Worm (Caenorhabditis elegans) whole organism, L2 larva: Measurements from ENCODE around the gene nduv-2.
A peak's percentile ranks its signal among the peaks of the same experiment; 100 is the strongest.

Experiments used
- C34F6.9 ChIP-seq: fragments of 150-350 bp; optimal IDR thresholded peaks from 2 replicates; lab custom pipeline; 2014; ENCODE audit warnings: missing biosample characterization, missing genetic modification characterization
- F13H6.1 ChIP-seq: sonication (generic microtip); optimal IDR thresholded peaks from 2 replicates; lab custom pipeline; 2016; ENCODE audit warnings: missing genetic modification characterization, missing compliant biosample characterization
- R02D3.7 ChIP-seq: fragments of 150-350 bp; optimal IDR thresholded peaks from 2 replicates; lab custom pipeline; 2014; ENCODE audit warnings: missing biosample characterization, missing genetic modification characterization
- Y55F3AM.14 ChIP-seq: fragments of 200-800 bp; sonication (Bioruptor generic); optimal IDR thresholded peaks from 2 replicates; lab custom pipeline; 2018; ENCODE audit warnings: mild to moderate bottlenecking, missing genetic modification characterization, missing compliant biosample characterization
- ZK546.5 ChIP-seq: sonication (generic microtip); optimal IDR thresholded peaks from 2 replicates; lab custom pipeline; 2017; ENCODE audit warnings: missing biosample characterization, missing genetic modification characterization
- aly-2 ChIP-seq: fragments of 150-350 bp; optimal IDR thresholded peaks from 2 replicates; lab custom pipeline; 2014; ENCODE audit warnings: missing biosample characterization, missing genetic modification characterization
- blmp-1 ChIP-seq: sonication (generic microtip); optimal IDR thresholded peaks from 2 replicates; lab custom pipeline; 2017; ENCODE audit warnings: missing genetic modification characterization, mild to moderate bottlenecking, missing compliant biosample characterization, antibody characterized with exemption, moderate library complexity; ENCODE audit not compliant: insufficient read depth
- ceh-82 ChIP-seq: fragments of 150-350 bp; optimal IDR thresholded peaks from 2 replicates; lab custom pipeline; 2014; ENCODE audit warnings: missing biosample characterization, missing genetic modification characterization
- crh-2 ChIP-seq: sonication (generic microtip); optimal IDR thresholded peaks from 2 replicates; lab custom pipeline; 2017; ENCODE audit warnings: missing biosample characterization, missing genetic modification characterization
- dmd-4 ChIP-seq: sonication (generic microtip); optimal IDR thresholded peaks from 2 replicates; lab custom pipeline; 2017; ENCODE audit warnings: missing biosample characterization, missing genetic modification characterization
- egl-27 ChIP-seq: sonication (generic microtip); optimal IDR thresholded peaks from 3 replicates; lab custom pipeline; 2017; ENCODE audit warnings: missing biosample characterization, missing genetic modification reagents, missing genetic modification characterization
- elt-1 ChIP-seq: fragments of 150-350 bp; optimal IDR thresholded peaks from 2 replicates; lab custom pipeline; 2014; ENCODE audit warnings: missing biosample characterization, missing genetic modification characterization
- gmeb-1 ChIP-seq: fragments of 150-350 bp; optimal IDR thresholded peaks from 2 replicates; lab custom pipeline; 2014; ENCODE audit warnings: missing biosample characterization, missing genetic modification characterization
- lin-11 ChIP-seq: fragments of 150-350 bp; sonication (generic microtip); optimal IDR thresholded peaks from 2 replicates; lab custom pipeline; 2014; ENCODE audit warnings: missing biosample characterization, missing genetic modification characterization, inconsistent platforms, mixed read lengths
- lin-13 ChIP-seq: fragments of 150-350 bp; optimal IDR thresholded peaks from 2 replicates; lab custom pipeline; 2014; ENCODE audit warnings: missing biosample characterization, missing genetic modification reagents, missing genetic modification characterization
- lsy-2 ChIP-seq, 2 experiments: fragments of 150-350 bp in 1 of 2; sonication (generic microtip) in 1 of 2; optimal IDR thresholded peaks; 2 replicates each; lab custom pipeline; 2014 to 2017; ENCODE audit warnings: missing biosample characterization in 2 of 2, missing genetic modification characterization in 2 of 2
- mab-5 ChIP-seq: fragments of 150-350 bp; optimal IDR thresholded peaks from 2 replicates; lab custom pipeline; 2014; ENCODE audit warnings: missing biosample characterization, missing genetic modification characterization
- mbf-1 ChIP-seq: sonication (generic microtip); optimal IDR thresholded peaks from 2 replicates; lab custom pipeline; 2017; ENCODE audit warnings: missing biosample characterization, missing genetic modification characterization
- nhr-10 ChIP-seq: sonication (generic microtip); optimal IDR thresholded peaks from 2 replicates; lab custom pipeline; 2017; ENCODE audit warnings: missing biosample characterization, missing genetic modification characterization
- nhr-12 ChIP-seq: fragments of 150-350 bp; optimal IDR thresholded peaks from 2 replicates; lab custom pipeline; 2014; ENCODE audit warnings: missing biosample characterization, missing genetic modification characterization
- nhr-129 ChIP-seq: fragments of 150-350 bp; optimal IDR thresholded peaks from 2 replicates; lab custom pipeline; 2014; ENCODE audit warnings: missing biosample characterization, missing genetic modification characterization
- nhr-21 ChIP-seq: fragments of 150-350 bp; optimal IDR thresholded peaks from 2 replicates; lab custom pipeline; 2014; ENCODE audit warnings: missing biosample characterization, missing genetic modification characterization
- nhr-23 ChIP-seq: fragments of 150-350 bp; optimal IDR thresholded peaks from 2 replicates; lab custom pipeline; 2014; ENCODE audit warnings: missing biosample characterization, missing genetic modification reagents, missing genetic modification characterization
- nhr-237 ChIP-seq: fragments of 150-350 bp; optimal IDR thresholded peaks from 2 replicates; lab custom pipeline; 2014; ENCODE audit warnings: missing biosample characterization, missing genetic modification characterization
- nhr-25 ChIP-seq: fragments of 150-350 bp; sonication (generic microtip); optimal IDR thresholded peaks from 3 replicates; lab custom pipeline; 2014; ENCODE audit warnings: missing biosample characterization, missing genetic modification characterization
- nhr-6 ChIP-seq: fragments of 150-350 bp; optimal IDR thresholded peaks from 2 replicates; lab custom pipeline; 2014; ENCODE audit warnings: missing biosample characterization, missing genetic modification characterization
- nhr-77 ChIP-seq: fragments of 150-350 bp; optimal IDR thresholded peaks from 2 replicates; lab custom pipeline; 2014; ENCODE audit warnings: missing biosample characterization, missing genetic modification characterization
- sem-4 ChIP-seq: fragments of 150-350 bp; optimal IDR thresholded peaks from 2 replicates; lab custom pipeline; 2014; ENCODE audit warnings: missing biosample characterization, missing genetic modification reagents, missing genetic modification characterization
- sma-3 ChIP-seq: sonication (generic microtip); optimal IDR thresholded peaks from 2 replicates; lab custom pipeline; 2016; ENCODE audit warnings: missing genetic modification reagents, missing genetic modification characterization, missing compliant biosample characterization
- sma-9 ChIP-seq, 2 experiments: fragments of 150-350 bp in 1 of 2; sonication (generic microtip) in 1 of 2; optimal IDR thresholded peaks; 2 replicates each; lab custom pipeline; 2014 to 2016; ENCODE audit warnings: missing genetic modification characterization in 2 of 2, mild to moderate bottlenecking in 1 of 2, missing biosample characterization in 1 of 2, missing compliant biosample characterization in 1 of 2, missing genetic modification reagents in 1 of 2, moderate library complexity in 1 of 2
- snpc-4 ChIP-seq: fragments of 150-350 bp; optimal IDR thresholded peaks from 2 replicates; lab custom pipeline; 2014; ENCODE audit warnings: missing biosample characterization, missing genetic modification characterization
- unc-55 ChIP-seq: fragments of 150-350 bp; sonication (generic microtip); optimal IDR thresholded peaks from 3 replicates; lab custom pipeline; 2014; ENCODE audit warnings: missing biosample characterization, missing genetic modification reagents, missing genetic modification characterization
- unc-62 ChIP-seq: fragments of 150-350 bp; optimal IDR thresholded peaks from 2 replicates; lab custom pipeline; 2014; ENCODE audit warnings: missing biosample characterization, missing genetic modification reagents, missing genetic modification characterization
- zag-1 ChIP-seq: fragments of 150-350 bp; optimal IDR thresholded peaks from 2 replicates; lab custom pipeline; 2014; ENCODE audit warnings: missing biosample characterization, missing genetic modification characterization
- ztf-1 ChIP-seq: fragments of 200-800 bp; sonication (Bioruptor generic); conservative IDR thresholded peaks from 2 replicates; pipeline ENCODE4 v1.3.6; 2022; ENCODE audit warnings: missing genetic modification characterization, missing compliant biosample characterization
- ztf-11 ChIP-seq: sonication (generic microtip); optimal IDR thresholded peaks from 2 replicates; lab custom pipeline; 2017; ENCODE audit warnings: missing biosample characterization, missing genetic modification characterization
- ztf-4 ChIP-seq: fragments of 150-350 bp; optimal IDR thresholded peaks from 2 replicates; lab custom pipeline; 2014; ENCODE audit warnings: missing biosample characterization, missing genetic modification characterization

Gene nduv-2

ce11 chrV:13591504-13592174, 33.7 kb downstream of the nduv-2 start, which contains the start of gene tbcb-1:
Gene tbcb-1, plus strand, starts transcription at chrV:13592124.
- TF ChIP-seq lsy-2 (tag; optimal IDR thresholded peaks at IDR 0.05; lab: Kevin White, UChicago) (peak in 1 of 2 experiments; percentile 55), blmp-1 (no peak), nhr-21 (no peak), nhr-25 (tag; lab: Kevin White, UChicago) (peak; percentile 35), ztf-11 (tag; lab: Kevin White, UChicago) (no peak), mab-5 (tag; lab: Kevin White, UChicago) (no peak), C34F6.9 (tag; lab: Kevin White, UChicago) (peak; percentile 49), nhr-237 (no peak), gmeb-1 (peak; percentile 35), sma-9 (GFP tag; optimal IDR thresholded peaks at IDR 0.05; lab: Kevin White, UChicago) (peak; percentile 31), sma-9 (tag; optimal IDR thresholded peaks at IDR 0.05; lab: Kevin White, UChicago) (no peak), nhr-23 (tag; lab: Kevin White, UChicago) (no peak), mbf-1 (no peak), ceh-82 (tag; lab: Kevin White, UChicago) (no peak), nhr-10 (no peak), sma-3 (GFP tag; lab: Kevin White, UChicago) (peak; percentile 8), nhr-6 (tag; lab: Kevin White, UChicago) (no peak), ztf-4 (tag; lab: Kevin White, UChicago) (no peak)

- TF ChIP-seq crh-2 (tag; lab: Kevin White, UChicago): no peak
- no peak for TF ChIP-seq egl-27
- TF ChIP-seq dmd-4: no peak
- TF ChIP-seq gmeb-1: no peak
- TF ChIP-seq aly-2: no peak
- no peak for TF ChIP-seq nhr-237
- TF ChIP-seq nhr-6 (tag; lab: Kevin White, UChicago): no peak
- TF ChIP-seq nhr-10: no peak
- no peak for TF ChIP-seq Y55F3AM.14 (GFP tag; lab: Kevin White, UChicago)
- no peak for TF ChIP-seq blmp-1
- TF ChIP-seq unc-55 (GFP tag; lab: Kevin White, UChicago): no peak
- no peak for TF ChIP-seq C34F6.9 (tag; lab: Kevin White, UChicago)
- TF ChIP-seq F13H6.1 (tag; lab: Kevin White, UChicago): no peak
Observed at ce11 chrV:13589494-13590176, 35.7 kb downstream of the nduv-2 start, which contains the start of the genes F53F4.2 and F53F4.18. Gene F53F4.2, minus strand, starts transcription at chrV:13589594. Gene F53F4.18, plus strand, starts transcription at chrV:13590126.

ce11 chrV:13587902-13588301, 37.5 kb downstream of the nduv-2 start, which contains the start of gene F53F4.17:
Gene F53F4.17, plus strand, starts transcription at chrV:13588202.
- TF ChIP-seq nhr-21: no peak
- TF ChIP-seq unc-62 (GFP tag; lab: Kevin White, UChicago): no peak
- no peak for TF ChIP-seq crh-2 (tag; lab: Kevin White, UChicago)
- TF ChIP-seq zag-1 (tag; lab: Kevin White, UChicago): no peak
- no peak for TF ChIP-seq lin-11 (tag; lab: Kevin White, UChicago)
- TF ChIP-seq lin-13 (GFP tag; lab: Kevin White, UChicago): no peak
- TF ChIP-seq nhr-77: no peak
- no peak for TF ChIP-seq ztf-1 (GFP tag; lab: Robert Waterston, UW)
- TF ChIP-seq Y55F3AM.14 (GFP tag; lab: Kevin White, UChicago): no peak
- TF ChIP-seq nhr-129 (tag; lab: Kevin White, UChicago): no peak
- TF ChIP-seq unc-55 (GFP tag; lab: Kevin White, UChicago): no peak
- no peak for TF ChIP-seq F13H6.1 (tag; lab: Kevin White, UChicago)
- TF ChIP-seq ZK546.5 (tag; lab: Kevin White, UChicago): no peak
- TF ChIP-seq lsy-2 (tag; optimal IDR thresholded peaks at IDR 0.05; lab: Kevin White, UChicago): no peak
- no peak for TF ChIP-seq ceh-82 (tag; lab: Kevin White, UChicago)
- TF ChIP-seq gmeb-1: no peak

- TF ChIP-seq zag-1 (tag; lab: Kevin White, UChicago): no peak
- no peak for TF ChIP-seq snpc-4
- no peak for TF ChIP-seq unc-55 (GFP tag; lab: Kevin White, UChicago)
- TF ChIP-seq nhr-237: no peak
- TF ChIP-seq nhr-12 (tag; lab: Kevin White, UChicago): no peak
- no peak for TF ChIP-seq sem-4
- no peak for TF ChIP-seq nhr-6 (tag; lab: Kevin White, UChicago)
- no peak for TF ChIP-seq elt-1
- TF ChIP-seq lsy-2 (tag; optimal IDR thresholded peaks at IDR 0.05; lab: Kevin White, UChicago): no peak
- no peak for TF ChIP-seq unc-62 (GFP tag; lab: Kevin White, UChicago)
- no peak for TF ChIP-seq ztf-11 (tag; lab: Kevin White, UChicago)
- TF ChIP-seq R02D3.7 (tag; lab: Kevin White, UChicago): no peak
- TF ChIP-seq mab-5 (tag; lab: Kevin White, UChicago): no peak
Observed at ce11 chrV:13584484-13584883, 40.9 kb downstream of the nduv-2 start, which contains the start of gene F53F4.1. Gene F53F4.1, plus strand, starts transcription at chrV:13584784.
